Fruit fly (Drosophila melanogaster) S2 (cell line): Measurements from ENCODE around the gene Snx27.

ENCODE experiments used
- CG8478 ChIP-seq: fragments of >200 bp; optimal IDR thresholded peaks from 2 replicates; lab custom pipeline; 2018
- CTCF ChIP-seq, 2 experiments: fragments of >200 bp; optimal IDR thresholded peaks; 2 replicates each; lab custom pipeline; 2018

Gene Snx27

dm6 chrX:5724151-5724699 is 13.6 kb downstream of the Snx27 start:
- TF ChIP-seq CTCF (optimal IDR thresholded peaks at IDR 0.05; lab: Kevin White, UChicago) = no peak

dm6 chrX:5723577-5723976 is 14.3 kb downstream of the Snx27 start:
- TF ChIP-seq CG8478 (lab: Kevin White, UChicago) (no peak), CTCF (optimal IDR thresholded peaks at IDR 0.05; lab: Kevin White, UChicago) (no peak)

dm6 chrX:5718476-5719012 is 19.3 kb downstream of the Snx27 start:
- TF ChIP-seq CG8478 (lab: Kevin White, UChicago) = no peak
- TF ChIP-seq CTCF (optimal IDR thresholded peaks at IDR 0.05; lab: Kevin White, UChicago) = no peak

DNA sequence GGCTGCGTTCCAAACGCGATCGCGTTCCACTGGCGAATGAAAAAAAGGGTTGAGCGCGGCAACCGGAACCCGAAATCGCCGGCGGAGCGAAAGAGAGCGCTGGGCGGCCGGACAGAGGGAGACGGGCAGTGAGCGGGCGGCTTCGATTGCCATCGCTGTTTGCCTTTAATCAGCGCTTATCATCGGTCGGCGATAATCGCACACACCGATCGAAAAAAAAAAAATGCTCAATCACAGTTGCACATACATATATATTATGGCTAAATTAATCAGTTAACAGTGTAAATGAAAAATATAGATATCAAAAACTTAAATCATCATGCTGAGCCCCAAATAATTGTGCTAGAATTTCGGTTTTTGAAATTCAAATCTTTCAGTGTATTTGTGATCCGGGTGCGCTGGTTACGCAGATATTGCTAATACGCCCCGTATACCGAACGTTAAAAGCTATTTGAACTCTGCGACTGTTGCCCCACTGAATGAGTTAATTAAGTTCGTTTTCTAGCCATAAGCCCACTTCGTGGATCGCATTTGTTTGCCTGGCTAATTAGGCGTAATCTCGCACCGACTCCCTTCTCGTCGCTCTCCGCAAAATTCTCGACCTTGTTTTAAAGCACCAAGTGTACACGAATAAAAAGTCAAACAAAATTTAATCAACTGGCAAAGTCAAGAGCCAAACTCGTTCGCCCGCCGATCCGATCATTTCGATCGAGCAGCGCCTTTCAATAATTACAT is 19.9 kb downstream of the Snx27 start, which contains the start of gene CG33080:
TSS of gene CG33080 (minus strand) at position 38 of the 735 bp plus-strand sequence.
- TF ChIP-seq CG8478 (lab: Kevin White, UChicago) (no peak), CTCF (optimal IDR thresholded peaks at IDR 0.05; lab: Kevin White, UChicago) (no peak)

DNA sequence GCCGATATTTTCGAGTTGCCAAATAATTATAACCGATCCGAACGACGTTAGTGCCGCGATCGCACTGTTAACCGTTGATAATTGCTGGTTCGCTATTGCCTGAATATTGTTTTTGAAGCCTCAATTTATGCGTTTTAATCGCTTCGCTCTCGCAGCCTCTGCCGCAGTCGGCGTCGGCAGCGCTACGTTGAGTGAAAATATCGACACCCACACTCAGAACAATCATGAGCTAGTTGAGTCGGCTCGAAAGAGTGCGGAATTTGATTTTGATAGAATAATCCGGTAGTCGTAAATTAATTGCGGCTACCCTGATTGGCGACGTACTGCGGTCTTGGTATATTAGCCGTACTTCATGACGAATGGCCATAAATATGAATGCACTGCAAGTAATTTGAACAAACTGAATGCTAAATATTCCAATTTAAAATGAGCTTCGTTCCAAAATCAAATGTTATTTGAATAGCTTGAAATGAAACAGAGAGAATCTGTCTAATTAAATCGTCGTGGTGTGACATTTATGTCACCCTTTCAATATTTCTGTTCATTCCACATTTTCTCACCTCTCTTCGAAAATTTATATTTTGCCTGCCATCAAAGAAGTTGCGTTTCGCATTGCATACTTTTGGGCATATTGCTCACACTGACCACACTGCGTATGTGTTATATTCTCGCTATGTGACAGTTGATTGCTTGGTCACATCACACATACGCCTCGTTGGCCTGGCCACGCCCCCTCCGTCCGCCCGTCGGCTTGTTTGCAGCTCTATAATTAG is 22.2 kb downstream of the Snx27 start:
- no peak for TF ChIP-seq CTCF (optimal IDR thresholded peaks at IDR 0.05; lab: Kevin White, UChicago)

DNA sequence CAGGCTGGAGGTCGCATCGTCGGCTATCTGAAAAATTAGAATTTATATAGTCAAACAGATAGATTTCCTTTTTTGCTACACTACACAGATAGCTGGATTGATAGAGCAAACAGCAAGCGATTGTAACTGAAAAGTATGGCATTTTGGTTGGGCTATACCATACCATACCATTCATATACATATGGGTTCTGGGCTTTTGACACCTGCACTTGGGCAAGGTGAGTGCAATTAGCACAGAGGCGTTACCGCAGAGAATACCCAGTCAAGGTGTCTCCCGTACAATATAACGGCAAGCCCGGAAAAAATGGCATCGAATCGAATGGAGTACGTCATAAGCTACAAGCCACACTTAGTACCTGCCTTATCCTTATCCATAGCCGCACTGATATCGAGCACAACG is 23.0 kb downstream of the Snx27 start:
- TF ChIP-seq CTCF (optimal IDR thresholded peaks at IDR 0.05; lab: Kevin White, UChicago) (no peak), CG8478 (lab: Kevin White, UChicago) (no peak)

dm6 chrX:5712966-5713365 is 24.9 kb downstream of the Snx27 start:
- TF ChIP-seq CTCF (optimal IDR thresholded peaks at IDR 0.05; lab: Kevin White, UChicago) = no peak
- no peak for TF ChIP-seq CG8478 (lab: Kevin White, UChicago)

DNA sequence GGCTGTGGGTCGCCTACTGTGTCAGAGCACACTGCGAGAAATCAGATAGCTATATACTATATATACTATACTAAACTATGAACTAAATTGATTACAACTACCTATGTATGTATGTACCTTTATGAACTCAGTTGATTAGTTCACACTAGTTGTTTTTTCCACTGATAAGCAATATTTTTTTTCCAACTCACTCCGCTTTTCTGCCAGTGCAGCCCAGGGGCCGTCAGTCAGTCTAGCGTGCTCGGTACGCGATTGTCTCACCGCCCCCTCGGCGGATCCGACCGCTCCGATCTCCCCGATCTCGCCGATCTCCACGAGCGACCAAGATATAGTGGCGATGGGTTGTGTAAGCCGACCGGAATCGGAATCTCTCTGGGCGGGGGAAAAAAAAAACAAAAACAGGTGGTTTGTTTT is 31.9 kb downstream of the Snx27 start:
- TF ChIP-seq CTCF (optimal IDR thresholded peaks at IDR 0.05; lab: Kevin White, UChicago) = no peak
- TF ChIP-seq CG8478 (lab: Kevin White, UChicago) = no peak

DNA sequence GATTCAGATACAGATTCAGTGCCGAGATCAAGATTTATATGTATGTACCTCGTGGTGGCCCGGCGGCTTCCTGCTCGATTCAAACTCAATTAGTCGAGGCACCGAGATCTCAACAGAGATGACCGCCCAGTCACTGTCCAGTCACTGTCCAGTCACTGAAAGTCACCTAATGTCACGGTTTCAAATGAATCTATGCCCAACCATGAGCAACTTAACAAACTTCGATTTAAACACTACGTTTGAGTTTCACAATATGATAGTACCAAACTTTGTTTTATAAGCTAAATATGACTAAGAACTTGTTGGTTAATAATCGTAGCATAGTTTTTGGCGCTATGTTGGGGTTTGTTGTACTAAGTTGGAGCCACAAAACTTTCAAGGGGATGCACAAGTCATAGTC is 32.7 kb downstream of the Snx27 start:
- TF ChIP-seq CTCF (optimal IDR thresholded peaks at IDR 0.05; lab: Kevin White, UChicago) = no peak
- no peak for TF ChIP-seq CG8478 (lab: Kevin White, UChicago)

- no peak for TF ChIP-seq CTCF (optimal IDR thresholded peaks at IDR 0.05; lab: Kevin White, UChicago)
Observed at dm6 chrX:5699824-5700498, 37.9 kb downstream of the Snx27 start.

DNA sequence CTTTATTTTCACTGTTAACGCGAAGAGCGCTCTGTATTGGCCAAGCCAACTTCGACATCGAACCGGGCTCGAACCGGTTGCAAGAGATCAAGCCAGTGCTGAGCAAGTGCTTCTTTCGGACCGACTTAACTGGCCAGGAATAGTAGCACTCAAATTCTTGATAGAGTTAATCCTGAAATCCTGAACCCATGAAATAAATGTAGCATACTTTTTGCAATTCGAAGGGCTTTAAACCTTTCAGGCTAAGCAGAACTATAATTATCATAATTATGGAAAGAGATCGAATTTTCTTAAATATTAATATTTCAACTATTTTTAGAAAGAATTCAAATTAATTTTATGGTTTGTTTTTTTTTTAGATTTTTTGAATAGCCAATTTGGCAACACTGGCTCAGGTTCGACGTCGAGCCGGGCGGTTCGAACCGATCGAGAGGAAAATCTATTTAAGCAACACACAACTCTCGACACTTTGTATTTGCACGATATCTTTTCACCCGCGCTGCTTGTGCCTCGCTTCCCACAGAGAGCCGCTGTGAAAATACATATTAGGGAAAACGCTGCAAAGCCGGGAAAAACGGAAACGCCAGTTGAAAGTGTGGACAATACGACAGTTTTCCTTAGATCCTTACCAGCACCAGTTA is 39.6 kb downstream of the Snx27 start, which contains the start of gene AdamTS-B:
TSS of gene AdamTS-B (plus strand) at position 471 of the 641 bp plus-strand sequence.
- TF ChIP-seq CG8478 (lab: Kevin White, UChicago) (no peak), CTCF (optimal IDR thresholded peaks at IDR 0.05; lab: Kevin White, UChicago) (no peak)

DNA sequence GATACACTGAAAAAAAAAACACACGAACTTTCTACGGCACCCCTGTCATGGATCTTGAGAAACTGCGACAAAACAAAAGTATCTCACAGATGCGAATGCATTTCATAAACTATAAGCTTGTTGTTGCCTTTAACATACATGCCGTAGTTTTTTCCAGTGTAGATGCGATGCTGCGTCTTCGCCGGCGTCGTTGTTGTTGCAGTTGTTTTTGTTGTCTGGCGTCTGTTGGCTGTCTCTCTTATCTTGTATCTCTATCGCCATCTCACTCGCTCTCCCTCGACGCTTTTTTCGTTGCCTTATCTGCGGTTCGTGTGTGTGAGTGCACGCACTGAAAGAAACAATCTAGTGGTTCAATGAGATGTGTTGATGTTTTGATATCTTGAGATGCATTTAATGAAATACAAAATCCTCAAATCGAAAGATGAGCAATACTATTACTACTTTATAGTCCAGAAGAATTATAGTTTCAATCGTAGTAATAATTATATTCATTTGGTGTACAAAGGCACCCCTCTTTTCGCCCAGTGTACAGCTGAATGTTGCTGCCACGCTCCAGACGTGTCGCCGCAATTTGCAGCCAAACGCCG is 41.3 kb downstream of the Snx27 start:
- no peak for TF ChIP-seq CTCF (optimal IDR thresholded peaks at IDR 0.05; lab: Kevin White, UChicago)
- TF ChIP-seq CG8478 (lab: Kevin White, UChicago) = no peak

dm6 chrX:5695958-5696357 is 41.9 kb downstream of the Snx27 start:
- no peak for TF ChIP-seq CG8478 (lab: Kevin White, UChicago)
- no peak for TF ChIP-seq CTCF (optimal IDR thresholded peaks at IDR 0.05; lab: Kevin White, UChicago)

dm6 chrX:5695035-5695434 is 42.8 kb downstream of the Snx27 start, which contains the start of gene CG3149:
Gene CG3149, minus strand, starts transcription at chrX:5695205.
- no peak for TF ChIP-seq CTCF (optimal IDR thresholded peaks at IDR 0.05; lab: Kevin White, UChicago)
- no peak for TF ChIP-seq CG8478 (lab: Kevin White, UChicago)
